Worm (Caenorhabditis elegans) whole organism, young adult: Measurements from ENCODE around the gene dpy-13.

Experiments used
- F22D6.2 ChIP-seq: sonication (generic microtip); optimal IDR thresholded peaks from 2 replicates; lab custom pipeline; 2016; ENCODE audit warnings: mild to moderate bottlenecking, missing genetic modification characterization, missing compliant biosample characterization
- F39B2.1 ChIP-seq: fragments of 200-800 bp; sonication (Bioruptor generic); IDR thresholded peaks from 2 replicates; pipeline ENCODE4 v1.3.6; 2022; ENCODE audit warnings: missing genetic modification reagents, missing genetic modification characterization, missing compliant biosample characterization
- F57C9.4 ChIP-seq: sonication (generic microtip); optimal IDR thresholded peaks from 2 replicates; lab custom pipeline; 2017; ENCODE audit warnings: mild to moderate bottlenecking, missing genetic modification characterization, missing compliant biosample characterization
- athp-1 ChIP-seq: sonication (generic microtip); optimal IDR thresholded peaks from 2 replicates; lab custom pipeline; 2017; ENCODE audit warnings: mild to moderate bottlenecking, missing genetic modification characterization, missing compliant biosample characterization
- cebp-2 ChIP-seq: fragments of 200-800 bp; sonication (Bioruptor generic); IDR thresholded peaks from 2 replicates; pipeline ENCODE4 v1.3.6; 2022; ENCODE audit warnings: missing genetic modification characterization, missing compliant biosample characterization
- gei-17 ChIP-seq: fragments of 200-800 bp; sonication (Bioruptor generic); optimal IDR thresholded peaks from 2 replicates; lab custom pipeline; 2018; ENCODE audit warnings: mild to moderate bottlenecking, missing genetic modification characterization, missing compliant biosample characterization
- him-1 ChIP-seq: sonication (generic microtip); optimal IDR thresholded peaks from 2 replicates; lab custom pipeline; 2016; ENCODE audit warnings: missing genotype, missing genetic modification reagents, missing genetic modification characterization, missing compliant biosample characterization
- lag-1 ChIP-seq: fragments of 200-800 bp; sonication (Bioruptor generic); IDR thresholded peaks from 2 replicates; pipeline ENCODE4 v1.3.6; 2022; ENCODE audit warnings: missing genetic modification reagents, missing genetic modification characterization, missing compliant biosample characterization
- sea-2 ChIP-seq: fragments of 200-800 bp; sonication (Bioruptor generic); IDR thresholded peaks from 2 replicates; pipeline ENCODE4 v1.3.6; 2022; ENCODE audit warnings: missing genetic modification characterization, missing compliant biosample characterization
- snpc-1.3 ChIP-seq: sonication (generic microtip); optimal IDR thresholded peaks from 2 replicates; lab custom pipeline; 2017; ENCODE audit warnings: missing genetic modification characterization, mild to moderate bottlenecking, missing compliant biosample characterization, antibody characterized with exemption, moderate library complexity, missing genotype, missing genetic modification reagents; ENCODE audit not compliant: insufficient read depth
- unc-62 ChIP-seq: fragments of 150-350 bp; optimal IDR thresholded peaks from 2 replicates; lab custom pipeline; 2014; ENCODE audit warnings: missing biosample characterization, missing genetic modification reagents, missing genetic modification characterization
- zfh-2 ChIP-seq: fragments of 200-800 bp; sonication (Bioruptor generic); conservative IDR thresholded peaks from 2 replicates; pipeline ENCODE4 v1.3.6; 2022; ENCODE audit warnings: missing genetic modification reagents, missing genetic modification characterization, missing compliant biosample characterization
- ztf-18 ChIP-seq: sonication (generic microtip); optimal IDR thresholded peaks from 2 replicates; lab custom pipeline; 2016; ENCODE audit warnings: missing genotype, mild to moderate bottlenecking, missing genetic modification characterization, missing compliant biosample characterization

ce11 chrIV:4204275-4204674 is 31.1 kb upstream of the dpy-13 start, which contains the start of gene pax-2:
- TF ChIP-seq gei-17 = no peak
- TF ChIP-seq zfh-2 (GFP tag; lab: Robert Waterston, UW) = no peak
- TF ChIP-seq F22D6.2 = no peak
- no peak for TF ChIP-seq F57C9.4 (tag; lab: Kevin White, UChicago)
- no peak for TF ChIP-seq unc-62 (GFP tag; lab: Kevin White, UChicago)
- TF ChIP-seq cebp-2 (GFP tag; lab: Robert Waterston, UW) = no peak
- no peak for TF ChIP-seq athp-1
- no peak for TF ChIP-seq sea-2
- TF ChIP-seq ztf-18 = no peak
- TF ChIP-seq F39B2.1 (GFP tag; lab: Robert Waterston, UW) = no peak
- TF ChIP-seq snpc-1.3 (tag; lab: Kevin White, UChicago) = no peak
- no peak for TF ChIP-seq him-1 (tag; lab: Kevin White, UChicago)
- no peak for TF ChIP-seq lag-1 (GFP tag; lab: Robert Waterston, UW)
